Worm (Caenorhabditis elegans) whole organism, midembryonic: ENCODE measurements around the gene srg-8.

Experiments
- T22C8.4 ChIP-seq: fragments of 200-800 bp; sonication (Bioruptor generic); IDR thresholded peaks from 2 replicates; pipeline ENCODE4 v1.3.6; 2022; ENCODE audit warnings: missing genetic modification characterization, missing compliant biosample characterization
- cog-1 ChIP-seq: sonication (generic microtip); optimal IDR thresholded peaks from 2 replicates; lab custom pipeline; 2016; ENCODE audit warnings: missing genetic modification characterization, missing compliant biosample characterization
- flt-1 ChIP-seq: fragments of 200-800 bp; sonication (Bioruptor generic); IDR thresholded peaks from 2 replicates; pipeline ENCODE4 v1.3.6; 2022; ENCODE audit warnings: missing genetic modification characterization, missing compliant biosample characterization
- klf-2 ChIP-seq: fragments of 200-800 bp; sonication (Bioruptor generic); conservative IDR thresholded peaks from 2 replicates; pipeline ENCODE4 v1.3.6; 2022; ENCODE audit warnings: missing genetic modification reagents, missing genetic modification characterization, missing compliant biosample characterization
- med-1 ChIP-seq: sonication (generic microtip); optimal IDR thresholded peaks from 2 replicates; lab custom pipeline; 2017; ENCODE audit warnings: missing genetic modification characterization, mild to moderate bottlenecking, missing compliant biosample characterization, antibody characterized with exemption, missing genetic modification reagents; ENCODE audit not compliant: insufficient read depth
- ref-1 ChIP-seq: fragments of 200-800 bp; sonication (Bioruptor generic); conservative IDR thresholded peaks from 2 replicates; pipeline ENCODE4 v1.3.6; 2022; ENCODE audit warnings: missing genetic modification reagents, missing genetic modification characterization, missing compliant biosample characterization
- tab-1 ChIP-seq: fragments of 200-800 bp; sonication (Bioruptor generic); IDR thresholded peaks from 2 replicates; pipeline ENCODE4 v1.3.6; 2022; ENCODE audit warnings: missing genetic modification characterization, missing compliant biosample characterization
- ztf-23 ChIP-seq: fragments of 200-800 bp; sonication (Bioruptor generic); IDR thresholded peaks from 2 replicates; pipeline ENCODE4 v1.3.6; 2022; ENCODE audit warnings: missing genetic modification reagents, missing genetic modification characterization, missing compliant biosample characterization
- ztf-29 ChIP-seq: fragments of 200-800 bp; sonication (Bioruptor generic); IDR thresholded peaks from 2 replicates; pipeline ENCODE4 v1.3.6; 2022; ENCODE audit warnings: missing genetic modification reagents, missing genetic modification characterization, missing compliant biosample characterization

srg-8 gene

DNA sequence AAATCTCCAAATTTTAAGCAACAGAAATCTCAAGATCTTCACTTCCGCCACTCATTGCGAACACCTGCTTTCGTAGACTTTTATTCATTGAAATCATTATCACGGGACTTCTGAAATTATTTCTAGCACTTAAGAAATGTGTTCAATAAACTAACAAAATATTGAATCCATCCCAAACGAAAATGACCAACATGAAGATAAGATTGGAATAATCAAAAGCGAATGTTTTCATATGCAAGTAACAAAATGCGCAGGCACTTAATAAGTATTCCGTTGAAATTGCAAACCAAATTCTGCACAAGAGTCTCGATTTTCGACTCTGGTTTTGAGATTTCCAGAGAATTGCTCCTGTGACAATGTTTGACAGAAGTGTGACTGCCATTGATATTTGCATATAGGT is 9.8 kb upstream of the srg-8 start, which contains the start of gene srg-5:
TSS of gene srg-5 (minus strand) at position 101 of the 400 bp plus-strand sequence.
- TF ChIP-seq cog-1 (tag; lab: Kevin White, UChicago), result no peak
- TF ChIP-seq ztf-23 (GFP tag; lab: Robert Waterston, UW), result no peak
- TF ChIP-seq flt-1 (GFP tag; lab: Robert Waterston, UW), result no peak
- TF ChIP-seq tab-1 (GFP tag; lab: Robert Waterston, UW), result no peak
- TF ChIP-seq med-1 (GFP tag; lab: Kevin White, UChicago), result no peak
- no peak for TF ChIP-seq ztf-29
- TF ChIP-seq T22C8.4 (GFP tag; lab: Robert Waterston, UW), result no peak
- TF ChIP-seq ref-1 (GFP tag; lab: Robert Waterston, UW), result no peak
- TF ChIP-seq klf-2 (GFP tag; lab: Robert Waterston, UW), result no peak

DNA sequence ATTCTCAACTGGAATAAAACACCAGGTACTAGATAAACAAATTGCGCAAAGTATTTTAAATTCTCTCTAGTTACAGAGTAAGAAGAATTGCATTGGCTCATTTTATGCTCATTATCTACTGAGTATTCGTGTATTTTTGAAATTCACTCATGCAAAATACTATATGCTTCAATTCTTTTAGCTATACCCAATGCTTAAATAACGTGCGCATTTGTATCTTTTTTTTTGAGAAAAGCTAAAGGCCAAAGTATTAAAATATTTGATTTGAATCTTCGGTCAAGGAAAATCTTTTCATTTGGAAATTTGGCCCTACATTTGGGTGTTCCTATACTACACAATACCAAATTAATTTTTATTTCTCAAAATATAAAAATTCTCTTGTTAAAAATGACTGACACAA is 7.3 kb upstream of the srg-8 start, which contains the start of gene srg-4:
TSS of gene srg-4 (minus strand) at position 101 of the 400 bp plus-strand sequence.
- TF ChIP-seq med-1 (GFP tag; lab: Kevin White, UChicago) (no peak), flt-1 (GFP tag; lab: Robert Waterston, UW) (no peak), cog-1 (tag; lab: Kevin White, UChicago) (no peak), ztf-29 (no peak), ztf-23 (GFP tag; lab: Robert Waterston, UW) (no peak), T22C8.4 (GFP tag; lab: Robert Waterston, UW) (no peak), klf-2 (GFP tag; lab: Robert Waterston, UW) (no peak), tab-1 (GFP tag; lab: Robert Waterston, UW) (no peak), ref-1 (GFP tag; lab: Robert Waterston, UW) (no peak)

DNA sequence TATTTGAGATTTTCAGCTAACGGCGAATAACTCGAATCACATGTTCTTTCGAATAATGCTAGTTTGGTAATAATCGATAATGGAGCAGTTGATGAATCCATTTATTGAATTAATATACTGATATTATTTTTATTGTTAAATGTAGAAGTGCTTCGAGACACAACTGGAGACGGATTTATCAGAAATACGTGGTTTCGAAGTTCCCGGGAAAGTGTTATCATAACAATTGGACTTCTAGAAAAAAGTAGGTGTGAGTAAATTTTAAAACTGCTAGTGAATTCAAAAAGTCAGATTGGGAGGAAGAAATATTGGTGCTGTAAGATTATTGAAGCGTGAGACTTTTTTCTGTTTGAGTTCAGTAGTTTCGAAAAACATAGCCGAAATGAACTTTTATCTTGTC is 5.5 kb upstream of the srg-8 start, which contains the start of gene srg-2:
TSS of gene srg-2 (minus strand) at position 101 of the 400 bp plus-strand sequence.
- TF ChIP-seq ref-1 (GFP tag; lab: Robert Waterston, UW) (no peak), klf-2 (GFP tag; lab: Robert Waterston, UW) (no peak), med-1 (GFP tag; lab: Kevin White, UChicago) (no peak), flt-1 (GFP tag; lab: Robert Waterston, UW) (no peak), tab-1 (GFP tag; lab: Robert Waterston, UW) (no peak), ztf-29 (no peak), T22C8.4 (GFP tag; lab: Robert Waterston, UW) (no peak), ztf-23 (GFP tag; lab: Robert Waterston, UW) (no peak), cog-1 (tag; lab: Kevin White, UChicago) (no peak)

DNA sequence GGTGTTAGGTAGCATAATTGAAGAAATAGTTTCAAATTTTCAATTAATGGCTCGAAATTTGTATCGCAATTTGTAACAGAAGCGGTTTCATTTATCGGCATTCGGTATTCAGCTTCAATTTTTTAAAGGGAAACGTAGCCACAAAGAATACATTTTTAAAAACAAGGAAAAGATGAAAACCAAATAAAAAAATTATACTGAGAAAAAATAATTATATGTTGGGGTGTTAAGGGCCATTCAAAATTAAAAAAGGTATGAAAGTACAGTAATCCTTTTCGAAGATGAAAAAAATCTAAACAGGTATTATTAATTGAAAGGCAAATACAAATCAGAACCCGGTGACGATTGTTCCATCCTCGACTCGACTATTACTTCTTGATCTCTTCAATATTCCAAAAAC is 3.6 kb upstream of the srg-8 start, which contains the start of gene srg-1:
TSS of gene srg-1 (minus strand) at position 101 of the 400 bp plus-strand sequence.
- TF ChIP-seq ztf-23 (GFP tag; lab: Robert Waterston, UW) (no peak), cog-1 (tag; lab: Kevin White, UChicago) (no peak), med-1 (GFP tag; lab: Kevin White, UChicago) (no peak), flt-1 (GFP tag; lab: Robert Waterston, UW) (no peak), ztf-29 (no peak), T22C8.4 (GFP tag; lab: Robert Waterston, UW) (no peak), ref-1 (GFP tag; lab: Robert Waterston, UW) (no peak), klf-2 (GFP tag; lab: Robert Waterston, UW) (no peak), tab-1 (GFP tag; lab: Robert Waterston, UW) (no peak)

DNA sequence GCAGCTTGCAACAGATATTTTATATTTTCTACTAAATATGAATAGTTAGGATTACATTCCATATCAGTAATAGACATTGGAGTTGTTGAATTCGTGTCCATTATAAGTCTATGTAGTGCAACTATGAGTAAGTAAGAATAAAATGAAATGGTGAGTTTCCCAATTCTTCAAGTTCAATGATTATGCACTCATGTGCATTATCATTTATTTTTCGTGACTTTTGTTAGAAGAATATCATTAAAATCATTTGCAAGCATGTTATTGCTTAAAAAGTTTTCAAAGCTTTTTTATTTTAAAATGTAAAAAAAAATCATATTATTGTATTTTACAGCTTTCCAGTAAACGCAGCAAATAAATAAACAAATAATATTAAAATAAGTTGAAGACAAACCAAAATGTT is 2.0 kb upstream of the srg-8 start, which contains the start of gene srg-9:
TSS of gene srg-9 (minus strand) at position 101 of the 400 bp plus-strand sequence.
- TF ChIP-seq ref-1 (GFP tag; lab: Robert Waterston, UW), result no peak
- TF ChIP-seq tab-1 (GFP tag; lab: Robert Waterston, UW), result no peak
- no peak for TF ChIP-seq flt-1 (GFP tag; lab: Robert Waterston, UW)

DNA sequence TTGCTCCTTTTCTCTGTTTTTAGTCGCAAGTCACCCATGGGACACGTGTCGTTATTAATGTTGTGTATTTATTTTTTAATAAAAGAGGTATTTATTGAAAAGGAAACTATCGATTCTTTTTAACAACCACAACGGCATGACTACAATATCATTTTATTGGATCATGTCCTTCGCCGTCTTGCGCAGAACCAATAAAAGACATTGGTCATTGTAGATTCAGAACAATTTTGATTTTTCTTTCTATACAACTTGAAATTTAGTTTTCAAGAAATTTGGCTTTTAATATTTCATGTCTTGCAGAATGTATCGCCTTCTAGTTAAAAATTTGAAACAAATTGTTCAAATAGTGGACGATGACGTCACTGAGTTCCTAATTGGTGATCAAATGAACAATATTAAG is 3.1 kb downstream of the srg-8 start, which contains the start of gene amdh-1:
TSS of gene amdh-1 (plus strand) at position 301 of the 400 bp plus-strand sequence.
- TF ChIP-seq tab-1 (GFP tag; lab: Robert Waterston, UW), result no peak
- TF ChIP-seq med-1 (GFP tag; lab: Kevin White, UChicago), result no peak
- no peak for TF ChIP-seq T22C8.4 (GFP tag; lab: Robert Waterston, UW)

DNA sequence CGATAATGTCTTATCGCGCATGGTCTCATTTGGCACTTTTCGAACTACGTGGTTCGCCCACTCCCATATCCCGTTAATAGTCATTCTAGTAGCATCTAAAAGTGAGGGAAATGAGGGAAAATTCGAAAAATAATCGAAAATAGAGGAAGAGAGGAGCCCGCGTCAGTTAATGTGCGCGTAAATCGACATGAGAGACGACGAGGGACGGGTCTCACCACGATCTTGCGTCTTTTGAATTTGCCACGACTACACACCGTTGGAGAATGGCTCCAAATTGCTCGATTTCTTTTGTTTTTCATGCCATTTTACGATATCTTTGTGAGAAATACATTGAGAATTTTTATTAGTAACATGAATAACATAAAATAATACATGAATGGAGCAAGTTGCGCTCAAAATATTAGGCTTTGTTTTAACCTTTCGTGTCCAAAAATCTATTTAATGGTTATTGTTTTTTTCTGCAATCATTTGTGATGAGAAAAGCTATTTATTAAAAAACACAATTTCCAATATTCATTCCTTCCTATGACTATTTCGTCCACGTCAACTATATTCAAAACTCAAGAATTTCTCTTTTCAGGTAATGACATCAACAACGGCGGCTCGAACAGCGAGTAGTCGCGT is 6.5 kb downstream of the srg-8 start, which contains the start of the genes gen-1 and stt-3:
TSS of gene gen-1 (minus strand) at position 95 of the 624 bp plus-strand sequence.
TSS of gene stt-3 (plus strand) at position 574 of the 624 bp plus-strand sequence.
- TF ChIP-seq ref-1 (GFP tag; lab: Robert Waterston, UW), result no peak
- no peak for TF ChIP-seq med-1 (GFP tag; lab: Kevin White, UChicago)
- no peak for TF ChIP-seq cog-1 (tag; lab: Kevin White, UChicago)
- no peak for TF ChIP-seq ztf-29
- TF ChIP-seq ztf-23 (GFP tag; lab: Robert Waterston, UW), result no peak
- no peak for TF ChIP-seq T22C8.4 (GFP tag; lab: Robert Waterston, UW)
- no peak for TF ChIP-seq flt-1 (GFP tag; lab: Robert Waterston, UW)
- TF ChIP-seq klf-2 (GFP tag; lab: Robert Waterston, UW), result no peak
- TF ChIP-seq tab-1 (GFP tag; lab: Robert Waterston, UW), result no peak

DNA sequence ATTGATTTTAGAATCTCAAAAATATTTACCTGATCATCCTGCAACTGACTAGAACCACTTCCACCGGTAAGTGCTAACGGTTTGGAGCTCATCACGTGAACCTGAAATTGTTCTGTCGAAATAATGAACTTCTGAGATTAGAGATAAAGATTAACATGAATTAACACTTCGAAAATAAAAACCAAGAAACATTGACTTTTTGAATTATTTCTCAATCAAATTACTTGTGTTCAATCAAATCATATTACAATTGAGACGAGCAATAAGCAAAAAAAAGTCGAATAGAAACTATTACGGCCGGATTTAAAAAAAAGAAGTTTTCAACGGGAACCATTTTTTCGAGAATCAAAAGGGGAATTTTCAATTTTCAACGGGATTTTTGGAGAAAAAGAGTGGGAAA is 8.9 kb downstream of the srg-8 start, which contains the start of gene bcas-2:
TSS of gene bcas-2 (minus strand) at position 101 of the 400 bp plus-strand sequence.
- TF ChIP-seq T22C8.4 (GFP tag; lab: Robert Waterston, UW) (no peak), tab-1 (GFP tag; lab: Robert Waterston, UW) (no peak)

DNA sequence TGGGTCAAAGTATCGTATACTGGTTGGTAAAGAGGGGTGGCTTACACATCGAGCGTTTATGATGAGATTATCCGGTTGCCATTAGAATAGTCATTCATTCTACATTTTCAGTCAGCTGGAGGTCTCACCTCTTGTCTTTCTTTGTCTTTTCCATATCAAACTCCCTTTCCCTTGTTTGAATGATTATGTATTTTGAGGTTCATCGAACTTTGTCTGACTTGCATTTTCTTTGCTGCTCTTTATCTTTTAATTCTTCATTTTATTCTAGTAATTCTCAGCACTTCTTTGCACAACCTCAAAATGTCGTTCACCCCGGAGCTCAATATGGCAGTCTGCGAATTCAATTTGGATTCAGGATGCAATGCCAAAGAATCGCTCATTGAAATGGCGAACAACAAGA is 14.1 kb downstream of the srg-8 start, which contains the start of gene T12A2.3:
TSS of gene T12A2.3 (plus strand) at position 301 of the 400 bp plus-strand sequence.
- TF ChIP-seq med-1 (GFP tag; lab: Kevin White, UChicago), result no peak
- no peak for TF ChIP-seq ztf-29
- no peak for TF ChIP-seq T22C8.4 (GFP tag; lab: Robert Waterston, UW)
- no peak for TF ChIP-seq cog-1 (tag; lab: Kevin White, UChicago)
- no peak for TF ChIP-seq ztf-23 (GFP tag; lab: Robert Waterston, UW)
- TF ChIP-seq ref-1 (GFP tag; lab: Robert Waterston, UW), result no peak
- no peak for TF ChIP-seq klf-2 (GFP tag; lab: Robert Waterston, UW)
- TF ChIP-seq flt-1 (GFP tag; lab: Robert Waterston, UW), result no peak
- TF ChIP-seq tab-1 (GFP tag; lab: Robert Waterston, UW), result no peak
